Worm (Caenorhabditis elegans) whole organism, early embryonic: ENCODE results near the gene Y113G7B.15.

Experiments
- B0310.2 ChIP-seq: sonication (generic microtip); optimal IDR thresholded peaks from 2 replicates; lab custom pipeline; 2016; ENCODE audit warnings: mild to moderate bottlenecking, missing genetic modification characterization, missing compliant biosample characterization
- ama-1 ChIP-seq: fragments of 150-350 bp; optimal IDR thresholded peaks from 2 replicates; lab custom pipeline; 2014
- ets-7 ChIP-seq: sonication (generic microtip); optimal IDR thresholded peaks from 2 replicates; lab custom pipeline; 2016; ENCODE audit warnings: missing genotype, missing genetic modification characterization, missing compliant biosample characterization
- flt-1 ChIP-seq: fragments of 200-800 bp; sonication (Bioruptor generic); IDR thresholded peaks from 2 replicates; pipeline ENCODE4 v1.3.6; 2022; ENCODE audit warnings: missing genetic modification characterization, missing compliant biosample characterization
- hmg-4 ChIP-seq: fragments of 200-800 bp; sonication (Bioruptor generic); optimal IDR thresholded peaks from 2 replicates; lab custom pipeline; 2018; ENCODE audit warnings: mild to moderate bottlenecking, missing genetic modification characterization, missing compliant biosample characterization
- tbx-11 ChIP-seq: fragments of 200-800 bp; sonication (Bioruptor generic); IDR thresholded peaks from 2 replicates; pipeline ENCODE4 v1.3.6; 2022; ENCODE audit warnings: missing genetic modification characterization, missing compliant biosample characterization
- tra-4 ChIP-seq: sonication (generic microtip); optimal IDR thresholded peaks from 2 replicates; lab custom pipeline; 2017; ENCODE audit warnings: missing genetic modification characterization, missing compliant biosample characterization

DNA sequence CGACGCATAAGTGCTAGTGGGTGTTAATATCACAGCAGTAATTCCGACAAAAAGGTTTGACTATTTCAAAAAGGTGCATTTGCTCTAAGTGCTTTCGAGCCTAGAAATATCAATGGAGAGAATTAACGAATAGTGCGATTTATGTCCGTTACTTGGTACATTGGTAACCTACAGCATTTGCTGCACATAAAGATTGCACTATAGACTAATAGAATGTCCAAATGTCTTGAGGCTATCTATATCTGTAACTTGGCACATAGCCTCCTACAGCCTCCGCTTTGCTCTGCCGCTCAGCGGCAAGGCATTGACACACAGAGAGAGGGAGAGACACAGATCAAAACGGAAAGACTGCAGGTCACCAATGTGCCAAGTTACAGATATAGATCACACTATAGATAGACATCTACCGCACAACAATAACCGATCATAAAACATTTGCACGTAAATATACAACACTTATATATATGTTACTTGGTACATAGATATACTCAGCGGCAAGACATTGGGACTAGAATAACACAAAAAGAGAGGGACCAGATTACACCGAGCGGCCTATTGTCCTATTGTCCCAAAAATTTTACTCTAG, 38.1 kb downstream of the Y113G7B.15 start, which contains the start of the genes srh-217 and Y113G7B.28:
- TF ChIP-seq B0310.2 (no peak), hmg-4 (GFP tag; lab: Kevin White, UChicago) (no peak), ama-1 (lab: Kevin White, UChicago) (no peak), flt-1 (GFP tag; lab: Robert Waterston, UW) (no peak), tra-4 (no peak), ets-7 (tag; lab: Kevin White, UChicago) (no peak), tbx-11 (no peak)
